Fruit fly (Drosophila melanogaster): Measurements from ENCODE around the gene hd.

dm6 chr3R:5327911-5328310, 46.9 kb downstream of the hd start:
- TF ChIP-seq pad (GFP tag; optimal IDR thresholded peaks at IDR 0.05) (no peak), toe (GFP tag; optimal IDR thresholded peaks at IDR 0.05) (no peak), CG33017 (tag; optimal IDR thresholded peaks at IDR 0.05) (no peak)

Data from whole organism, adult.